Fruit fly (Drosophila melanogaster) whole organism, embryonic: ENCODE data around the gene Glys.

Source experiments
- ATbp ChIP-seq: fragments of 200-800 bp; sonication (Bioruptor generic); optimal IDR thresholded peaks from 2 replicates; lab custom pipeline; 2017; ENCODE audit warnings: missing biosample characterization, mild to moderate bottlenecking, missing genetic modification characterization, missing genetic modification reagents
- Ada2b ChIP-seq: fragments of 200-800 bp; sonication (Bioruptor generic); IDR thresholded peaks from 2 replicates; pipeline ENCODE4 v1.3.6; 2022; ENCODE audit warnings: missing biosample characterization, missing genetic modification characterization
- Atf-2 ChIP-seq: fragments of 200-800 bp; sonication (Bioruptor generic); optimal IDR thresholded peaks from 2 replicates; lab custom pipeline; 2016; ENCODE audit warnings: missing biosample characterization, missing genetic modification characterization
- BEAF-32 ChIP-seq: fragments of 200-800 bp; sonication (Bioruptor generic); optimal IDR thresholded peaks from 3 replicates; lab custom pipeline; 2017; ENCODE audit warnings: missing biosample characterization, missing genetic modification characterization, mild to moderate bottlenecking, moderate library complexity, missing genetic modification reagents
- CG1024 ChIP-seq: fragments of 200-800 bp; sonication (Bioruptor generic); IDR thresholded peaks from 2 replicates; pipeline ENCODE4 v1.3.6; 2022; ENCODE audit warnings: missing biosample characterization, missing genetic modification characterization
- CG10462 ChIP-seq: fragments of 200-800 bp; sonication (Bioruptor generic); optimal IDR thresholded peaks from 2 replicates; lab custom pipeline; 2016; ENCODE audit warnings: missing biosample characterization, missing genetic modification characterization
- CG10654 ChIP-seq: fragments of 200-800 bp; sonication (Bioruptor generic); optimal IDR thresholded peaks from 2 replicates; lab custom pipeline; 2016; ENCODE audit warnings: missing biosample characterization, missing genetic modification characterization
- CG11398 ChIP-seq: fragments of 200-800 bp; sonication (Bioruptor generic); optimal IDR thresholded peaks from 2 replicates; lab custom pipeline; 2016; ENCODE audit warnings: missing biosample characterization, missing genetic modification characterization
- CG13624 ChIP-seq: fragments of 200-800 bp; sonication (Bioruptor generic); optimal IDR thresholded peaks from 2 replicates; lab custom pipeline; 2016; ENCODE audit warnings: missing biosample characterization, missing genetic modification characterization
- CG14050 ChIP-seq: fragments of 200-800 bp; sonication (Bioruptor generic); IDR thresholded peaks from 3 replicates; pipeline ENCODE4 v1.3.6; 2022; ENCODE audit warnings: missing biosample characterization, missing genetic modification characterization
- CG14965 ChIP-seq: fragments of 200-800 bp; sonication (Bioruptor generic); optimal IDR thresholded peaks from 2 replicates; lab custom pipeline; 2016; ENCODE audit warnings: missing biosample characterization, missing genetic modification characterization, borderline replicate concordance
- CG1603 ChIP-seq: fragments of 200-800 bp; sonication (Bioruptor generic); optimal IDR thresholded peaks from 2 replicates; lab custom pipeline; 2019; ENCODE audit warnings: missing biosample characterization, mild to moderate bottlenecking, missing genetic modification characterization, moderate library complexity
- CG2712 ChIP-seq: fragments of 200-800 bp; optimal IDR thresholded peaks from 3 replicates; lab custom pipeline; 2019; ENCODE audit warnings: missing biosample characterization, mild to moderate bottlenecking, missing genetic modification characterization, moderate library complexity
- CG7271 ChIP-seq: fragments of 200-800 bp; sonication (Bioruptor generic); optimal IDR thresholded peaks from 2 replicates; lab custom pipeline; 2018; ENCODE audit warnings: missing biosample characterization, mild to moderate bottlenecking, missing genetic modification characterization, moderate library complexity
- CG7357 ChIP-seq: fragments of 200-800 bp; sonication (Bioruptor generic); IDR thresholded peaks from 3 replicates; pipeline ENCODE4 v1.3.6; 2022; ENCODE audit warnings: missing biosample characterization, missing genetic modification characterization
- CG7786 ChIP-seq: fragments of 200-800 bp; sonication (Bioruptor generic); optimal IDR thresholded peaks from 2 replicates; lab custom pipeline; 2016; ENCODE audit warnings: missing biosample characterization, missing genetic modification characterization
- CG8388 ChIP-seq: fragments of 200-800 bp; sonication (Bioruptor generic); optimal IDR thresholded peaks from 2 replicates; lab custom pipeline; 2019; ENCODE audit warnings: missing biosample characterization, mild to moderate bottlenecking, missing genetic modification characterization, moderate library complexity
- CG8924 ChIP-seq: fragments of 200-800 bp; optimal IDR thresholded peaks from 3 replicates; lab custom pipeline; 2019; ENCODE audit warnings: missing biosample characterization, mild to moderate bottlenecking, missing genetic modification characterization, moderate library complexity
- CG8944 ChIP-seq: fragments of 200-800 bp; sonication (Bioruptor generic); optimal IDR thresholded peaks from 3 replicates; lab custom pipeline; 2016; ENCODE audit warnings: missing biosample characterization, missing genetic modification characterization
- CG9609 ChIP-seq: fragments of 200-800 bp; sonication (Bioruptor generic); optimal IDR thresholded peaks from 3 replicates; lab custom pipeline; 2016; ENCODE audit warnings: missing biosample characterization, missing genetic modification characterization
- CG9876 ChIP-seq: fragments of 200-800 bp; sonication (Bioruptor generic); optimal IDR thresholded peaks from 2 replicates; lab custom pipeline; 2016; ENCODE audit warnings: missing biosample characterization, missing genetic modification characterization
- Chrac-16 ChIP-seq: fragments of 200-800 bp; sonication (Bioruptor generic); optimal IDR thresholded peaks from 3 replicates; lab custom pipeline; 2016; ENCODE audit warnings: missing biosample characterization, missing genetic modification characterization
- Dek ChIP-seq: fragments of 200-800 bp; sonication (Bioruptor generic); optimal IDR thresholded peaks from 3 replicates; lab custom pipeline; 2019; ENCODE audit warnings: missing biosample characterization, mild to moderate bottlenecking, missing genetic modification characterization, moderate library complexity
- E2f1 ChIP-seq: fragments of 200-800 bp; sonication (Bioruptor generic); IDR thresholded peaks from 2 replicates; pipeline ENCODE4 v1.3.6; 2022; ENCODE audit warnings: missing biosample characterization, missing genetic modification characterization
- HLH54F ChIP-seq: fragments of 200-800 bp; sonication (Bioruptor generic); optimal IDR thresholded peaks from 3 replicates; lab custom pipeline; 2016; ENCODE audit warnings: missing biosample characterization, missing genetic modification characterization
- Hr3 ChIP-seq: fragments of 200-800 bp; sonication (Bioruptor generic); optimal IDR thresholded peaks from 3 replicates; lab custom pipeline; 2016; ENCODE audit warnings: missing biosample characterization, missing genetic modification characterization
- Nf-YB ChIP-seq: fragments of 200-800 bp; sonication (Bioruptor generic); optimal IDR thresholded peaks from 3 replicates; lab custom pipeline; 2019; ENCODE audit warnings: missing biosample characterization, mild to moderate bottlenecking, missing genetic modification characterization, moderate library complexity
- Oaz ChIP-seq: fragments of 200-800 bp; sonication (Bioruptor generic); IDR thresholded peaks from 2 replicates; pipeline ENCODE4 v1.3.6; 2022; ENCODE audit warnings: missing biosample characterization, missing genetic modification characterization
- Optix ChIP-seq: fragments of 200-800 bp; sonication (Bioruptor generic); IDR thresholded peaks from 3 replicates; pipeline ENCODE4 v1.3.6; 2022; ENCODE audit warnings: missing biosample characterization, missing genetic modification characterization
- Sry-δ ChIP-seq: fragments of 200-800 bp; sonication (Bioruptor generic); optimal IDR thresholded peaks from 2 replicates; lab custom pipeline; 2016; ENCODE audit warnings: missing biosample characterization, missing genetic modification characterization
- Taf1 ChIP-seq: fragments of 200-800 bp; sonication (Bioruptor generic); IDR thresholded peaks from 2 replicates; pipeline ENCODE4 v1.3.6; 2022; ENCODE audit warnings: missing biosample characterization, missing genetic modification characterization
- Tbp ChIP-seq: fragments of >200 bp; optimal IDR thresholded peaks from 2 replicates; lab custom pipeline; 2018; ENCODE audit warnings: missing biosample characterization, missing genetic modification characterization
- aop ChIP-seq: fragments of 200-800 bp; sonication (Bioruptor generic); IDR thresholded peaks from 2 replicates; pipeline ENCODE4 v1.3.6; 2022; ENCODE audit warnings: missing biosample characterization, missing genetic modification characterization
- btn ChIP-seq: fragments of 200-800 bp; sonication (Bioruptor generic); optimal IDR thresholded peaks from 2 replicates; lab custom pipeline; 2016; ENCODE audit warnings: missing biosample characterization, missing genetic modification characterization
- cato ChIP-seq: fragments of 200-800 bp; sonication (Bioruptor generic); optimal IDR thresholded peaks from 2 replicates; lab custom pipeline; 2016; ENCODE audit warnings: missing biosample characterization, missing genetic modification characterization, borderline replicate concordance
- chif ChIP-seq, 2 experiments: fragments of 200-800 bp; sonication (Bioruptor generic); optimal IDR thresholded peaks; 3 replicates each; lab custom pipeline; 2016; ENCODE audit warnings: missing biosample characterization in 2 of 2, missing genetic modification characterization in 2 of 2
- chinmo ChIP-seq: fragments of 200-800 bp; sonication (Bioruptor generic); IDR thresholded peaks from 4 replicates; pipeline ENCODE4 v1.3.6; 2022; ENCODE audit warnings: missing biosample characterization, missing genetic modification characterization; ENCODE audit not compliant: partially characterized antibody
- ci ChIP-seq: fragments of 200-800 bp; sonication (Bioruptor generic); IDR thresholded peaks from 3 replicates; pipeline ENCODE4 v1.3.6; 2022; ENCODE audit warnings: missing biosample characterization, missing genetic modification characterization
- corto ChIP-seq: fragments of 200-800 bp; sonication (Bioruptor generic); optimal IDR thresholded peaks from 2 replicates; lab custom pipeline; 2016; ENCODE audit warnings: missing biosample characterization, mild to moderate bottlenecking, missing genetic modification characterization, moderate library complexity
- crol ChIP-seq: fragments of 200-800 bp; sonication (Bioruptor generic); IDR thresholded peaks from 2 replicates; pipeline ENCODE4 v1.3.6; 2022; ENCODE audit warnings: missing biosample characterization, missing genetic modification characterization
- dmrt11E ChIP-seq: fragments of 200-800 bp; sonication (Bioruptor generic); optimal IDR thresholded peaks from 3 replicates; lab custom pipeline; 2018; ENCODE audit warnings: missing biosample characterization, mild to moderate bottlenecking, missing genetic modification characterization, moderate library complexity
- fd3F ChIP-seq: fragments of 200-800 bp; sonication (Bioruptor generic); optimal IDR thresholded peaks from 2 replicates; lab custom pipeline; 2018; ENCODE audit warnings: missing biosample characterization, mild to moderate bottlenecking, missing genetic modification characterization, moderate library complexity
- gsb ChIP-seq: fragments of 200-800 bp; sonication (Bioruptor generic); IDR thresholded peaks from 2 replicates; pipeline ENCODE4 v1.3.6; 2022; ENCODE audit warnings: missing biosample characterization, missing genetic modification characterization
- hbn ChIP-seq: fragments of 200-800 bp; sonication (Bioruptor generic); IDR thresholded peaks from 2 replicates; pipeline ENCODE4 v1.3.6; 2022; ENCODE audit warnings: missing biosample characterization, missing genetic modification characterization; ENCODE audit not compliant: partially characterized antibody
- mld ChIP-seq: fragments of 200-800 bp; sonication (Bioruptor generic); IDR thresholded peaks from 3 replicates; pipeline ENCODE4 v1.3.6; 2022; ENCODE audit warnings: missing biosample characterization, missing genetic modification characterization; ENCODE audit not compliant: partially characterized antibody
- nau ChIP-seq: fragments of 200-800 bp; sonication (Bioruptor generic); optimal IDR thresholded peaks from 3 replicates; lab custom pipeline; 2017; ENCODE audit warnings: missing biosample characterization, mild to moderate bottlenecking, missing genetic modification characterization, missing genetic modification reagents
- repo ChIP-seq: fragments of 200-800 bp; sonication (Bioruptor generic); optimal IDR thresholded peaks from 2 replicates; lab custom pipeline; 2016; ENCODE audit warnings: missing biosample characterization, missing genetic modification characterization
- schlank ChIP-seq: fragments of 200-800 bp; sonication (Bioruptor generic); optimal IDR thresholded peaks from 2 replicates; lab custom pipeline; 2018; ENCODE audit warnings: missing biosample characterization, mild to moderate bottlenecking, missing genetic modification characterization
- sd ChIP-seq: fragments of 200-800 bp; sonication (Bioruptor generic); optimal IDR thresholded peaks from 3 replicates; lab custom pipeline; 2018; ENCODE audit warnings: missing biosample characterization, mild to moderate bottlenecking, missing genetic modification characterization, moderate library complexity
- sug ChIP-seq: fragments of 200-800 bp; optimal IDR thresholded peaks from 2 replicates; lab custom pipeline; 2019; ENCODE audit warnings: missing biosample characterization, mild to moderate bottlenecking, missing genetic modification characterization, moderate library complexity
- usp ChIP-seq: fragments of >200 bp; optimal IDR thresholded peaks from 2 replicates; lab custom pipeline; 2017; ENCODE audit warnings: missing biosample characterization, missing genetic modification characterization

Gene Glys

dm6 chr3R:15145491-15145890 is 1.8 kb downstream of the Glys start (continued):
- TF ChIP-seq Oaz (GFP tag; lab: Robert Waterston, UW) (no peak), CG10462 (GFP tag; lab: Kevin White, UChicago) (no peak), cato (GFP tag; lab: Kevin White, UChicago) (no peak), schlank (no peak), CG14050 (GFP tag; lab: Robert Waterston, UW) (peak; percentile 51; the same call in 1 of the 3 replicates), CG10654 (GFP tag; lab: Kevin White, UChicago) (peak; percentile 3), CG7357 (0 out of 3 replicates have a peak, but pooled peaks have one; percentile 23), gsb (GFP tag; lab: Robert Waterston, UW) (no peak), CG2712 (tag; lab: Kevin White, UChicago) (peak; percentile 80), usp (GFP tag; lab: Kevin White, UChicago) (no peak), CG14965 (GFP tag; lab: Kevin White, UChicago) (no peak), Ada2b (GFP tag; lab: Robert Waterston, UW) (peak; percentile 59), CG1603 (tag; lab: Kevin White, UChicago) (no peak), chif (GFP tag; optimal IDR thresholded peaks at IDR 0.05; lab: Kevin White, UChicago) (peak in 1 of 2 experiments; percentile 9), sug (tag; lab: Kevin White, UChicago) (peak; percentile 39), Tbp (GFP tag; lab: Kevin White, UChicago) (no peak), repo (GFP tag; lab: Kevin White, UChicago) (no peak), CG13624 (GFP tag; lab: Kevin White, UChicago) (no peak), ATbp (peak; percentile 52), HLH54F (no peak), CG1024 (GFP tag; lab: Robert Waterston, UW) (no peak), Atf-2 (GFP tag; lab: Kevin White, UChicago) (no peak), chinmo (GFP tag; lab: Robert Waterston, UW) (0 out of 4 replicates have a peak, but pooled peaks have one; percentile 20), crol (GFP tag; lab: Robert Waterston, UW) (no peak), Chrac-16 (no peak), nau (GFP tag; lab: Kevin White, UChicago) (no peak), sd (peak; percentile 29), CG9876 (GFP tag; lab: Kevin White, UChicago) (no peak), CG8924 (tag; lab: Kevin White, UChicago) (peak; percentile 3), Nf-YB (GFP tag; lab: Kevin White, UChicago) (no peak), Taf1 (no peak), aop (no peak), CG9609 (no peak), Dek (peak; percentile 24), ci (GFP tag; lab: Robert Waterston, UW) (peak; percentile 80; the same call in 2 of the 3 replicates), CG7786 (GFP tag; lab: Kevin White, UChicago) (no peak), Sry-δ (GFP tag; lab: Kevin White, UChicago) (no peak), Hr3 (peak; percentile 20), btn (GFP tag; lab: Kevin White, UChicago) (no peak), corto (GFP tag; lab: Kevin White, UChicago) (no peak), E2f1 (GFP tag; lab: Robert Waterston, UW) (no peak), CG11398 (no peak), Optix (peak; percentile 55; the same call in 1 of the 3 replicates), CG8944 (GFP tag; lab: Kevin White, UChicago) (no peak), CG8388 (GFP tag; lab: Kevin White, UChicago) (peak; percentile 54), fd3F (no peak), mld (GFP tag; lab: Robert Waterston, UW) (no peak), dmrt11E (peak; percentile 52), BEAF-32 (no peak), hbn (GFP tag; lab: Robert Waterston, UW) (no peak), CG7271 (tag; lab: Kevin White, UChicago) (no peak)
